Fruit fly (Drosophila melanogaster) whole organism, embryonic: Measurements from ENCODE around the gene CG9030.

Experiments used
- Atf6 ChIP-seq: fragments of 200-800 bp; sonication (Bioruptor generic); IDR thresholded peaks from 2 replicates; pipeline ENCODE4 v1.3.6; 2022; ENCODE audit warnings: missing biosample characterization, missing genetic modification characterization
- Awh ChIP-seq: fragments of 200-800 bp; sonication (Bioruptor generic); IDR thresholded peaks from 2 replicates; pipeline ENCODE4, ENCODE4 v1.3.6; 2022; ENCODE audit warnings: missing biosample characterization, missing genetic modification characterization
- CG10654 ChIP-seq: fragments of 200-800 bp; sonication (Bioruptor generic); optimal IDR thresholded peaks from 2 replicates; lab custom pipeline; 2016; ENCODE audit warnings: missing biosample characterization, missing genetic modification characterization
- CG10959 ChIP-seq: fragments of 200-800 bp; sonication (Bioruptor generic); IDR thresholded peaks from 2 replicates; pipeline ENCODE4 v1.3.6; 2022; ENCODE audit warnings: missing biosample characterization, missing genetic modification characterization
- CG12104 ChIP-seq: fragments of 200-800 bp; sonication (Bioruptor generic); optimal IDR thresholded peaks from 3 replicates; lab custom pipeline; 2016; ENCODE audit warnings: missing biosample characterization, missing genetic modification characterization
- CG13775 ChIP-seq: fragments of 200-800 bp; sonication (Bioruptor generic); optimal IDR thresholded peaks from 3 replicates; lab custom pipeline; 2017; ENCODE audit warnings: missing biosample characterization, mild to moderate bottlenecking, missing genetic modification characterization
- CG13894 ChIP-seq: fragments of 200-800 bp; sonication (Bioruptor generic); optimal IDR thresholded peaks from 3 replicates; lab custom pipeline; 2018; ENCODE audit warnings: missing biosample characterization, mild to moderate bottlenecking, missing genetic modification characterization, moderate library complexity
- CG15011 ChIP-seq: fragments of 200-800 bp; sonication (Bioruptor generic); optimal IDR thresholded peaks from 3 replicates; lab custom pipeline; 2018; ENCODE audit warnings: missing biosample characterization, mild to moderate bottlenecking, missing genetic modification characterization
- CG2129 ChIP-seq: fragments of 200-800 bp; sonication (Bioruptor generic); IDR thresholded peaks from 2 replicates; pipeline ENCODE4 v1.3.6; 2022; ENCODE audit warnings: missing biosample characterization, missing genetic modification characterization; ENCODE audit not compliant: partially characterized antibody
- CG3281 ChIP-seq: fragments of 200-800 bp; sonication (Bioruptor generic); optimal IDR thresholded peaks from 3 replicates; lab custom pipeline; 2017; ENCODE audit warnings: missing biosample characterization, mild to moderate bottlenecking, missing genetic modification characterization
- CG43689 ChIP-seq: fragments of 200-800 bp; sonication (Bioruptor generic); IDR thresholded peaks from 2 replicates; pipeline ENCODE4 v1.3.6; 2022; ENCODE audit warnings: missing biosample characterization, missing genetic modification characterization
- CG4854 ChIP-seq: fragments of 200-800 bp; sonication (Bioruptor generic); optimal IDR thresholded peaks from 2 replicates; lab custom pipeline; 2016; ENCODE audit warnings: missing biosample characterization, missing genetic modification characterization, inconsistent platforms
- CG6854 ChIP-seq: fragments of 200-800 bp; sonication (Bioruptor generic); optimal IDR thresholded peaks from 3 replicates; lab custom pipeline; 2017; ENCODE audit warnings: missing biosample characterization, mild to moderate bottlenecking, missing genetic modification characterization
- CG7372 ChIP-seq: fragments of 200-800 bp; sonication (Bioruptor generic); IDR thresholded peaks from 2 replicates; pipeline ENCODE4 v1.3.6; 2022; ENCODE audit warnings: missing biosample characterization, missing genetic modification characterization
- CG8924 ChIP-seq: fragments of 200-800 bp; optimal IDR thresholded peaks from 3 replicates; lab custom pipeline; 2019; ENCODE audit warnings: missing biosample characterization, mild to moderate bottlenecking, missing genetic modification characterization, moderate library complexity
- CG8944 ChIP-seq: fragments of 200-800 bp; sonication (Bioruptor generic); optimal IDR thresholded peaks from 3 replicates; lab custom pipeline; 2016; ENCODE audit warnings: missing biosample characterization, missing genetic modification characterization
- CG9609 ChIP-seq: fragments of 200-800 bp; sonication (Bioruptor generic); optimal IDR thresholded peaks from 3 replicates; lab custom pipeline; 2016; ENCODE audit warnings: missing biosample characterization, missing genetic modification characterization
- CkIIα-i1 ChIP-seq: fragments of 200-800 bp; sonication (Bioruptor generic); IDR thresholded peaks from 2 replicates; pipeline ENCODE4 v1.3.6; 2022; ENCODE audit warnings: missing biosample characterization, missing genetic modification characterization
- D19B ChIP-seq: fragments of 200-800 bp; sonication (Bioruptor generic); optimal IDR thresholded peaks from 2 replicates; lab custom pipeline; 2017; ENCODE audit warnings: missing biosample characterization, mild to moderate bottlenecking, missing genetic modification characterization
- Drgx ChIP-seq: fragments of 200-800 bp; sonication (Bioruptor generic); IDR thresholded peaks from 2 replicates; pipeline ENCODE4 v1.3.6; 2022; ENCODE audit warnings: missing biosample characterization, missing genetic modification characterization
- Gsc ChIP-seq: fragments of 200-800 bp; sonication (Bioruptor generic); IDR thresholded peaks from 2 replicates; pipeline ENCODE4 v1.3.6; 2022; ENCODE audit warnings: missing biosample characterization, missing genetic modification characterization
- HLHmδ ChIP-seq: fragments of 200-800 bp; sonication (Bioruptor generic); optimal IDR thresholded peaks from 2 replicates; lab custom pipeline; 2018; ENCODE audit warnings: missing biosample characterization, mild to moderate bottlenecking, missing genetic modification characterization, moderate library complexity
- HmgZ ChIP-seq: fragments of 200-800 bp; sonication (Bioruptor generic); optimal IDR thresholded peaks from 2 replicates; lab custom pipeline; 2018; ENCODE audit warnings: missing biosample characterization, mild to moderate bottlenecking, missing genetic modification characterization
- Hmr ChIP-seq: fragments of 200-800 bp; sonication (Bioruptor generic); optimal IDR thresholded peaks from 3 replicates; lab custom pipeline; 2017; ENCODE audit warnings: mild to moderate bottlenecking, missing biosample characterization, missing genetic modification reagents, missing genetic modification characterization
- Hr3 ChIP-seq: fragments of 200-800 bp; sonication (Bioruptor generic); optimal IDR thresholded peaks from 3 replicates; lab custom pipeline; 2016; ENCODE audit warnings: missing biosample characterization, missing genetic modification characterization
- Hr51 ChIP-seq, 2 experiments: fragments of 200-800 bp; sonication (Bioruptor generic); optimal IDR thresholded peaks; 2 replicates in 1 of 2; 3 replicates in 1 of 2; lab custom pipeline; 2016 to 2018; ENCODE audit warnings: missing biosample characterization in 2 of 2, missing genetic modification characterization in 2 of 2, mild to moderate bottlenecking in 1 of 2, moderate library complexity in 1 of 2
- Opbp ChIP-seq: fragments of 200-800 bp; sonication (Bioruptor generic); IDR thresholded peaks from 3 replicates; pipeline ENCODE4 v1.3.6; 2022; ENCODE audit warnings: missing biosample characterization, missing genetic modification characterization; ENCODE audit not compliant: partially characterized antibody
- Rfx ChIP-seq: fragments of 200-800 bp; sonication (Bioruptor generic); IDR thresholded peaks from 2 replicates; pipeline ENCODE4 v1.3.6; 2022; ENCODE audit warnings: missing biosample characterization, missing genetic modification characterization
- Sin3A ChIP-seq: fragments of >200 bp; optimal IDR thresholded peaks from 2 replicates; lab custom pipeline; 2018
- Vsx1 ChIP-seq: fragments of 200-800 bp; sonication (Bioruptor generic); optimal IDR thresholded peaks from 2 replicates; lab custom pipeline; 2017; ENCODE audit warnings: missing biosample characterization, mild to moderate bottlenecking, missing genetic modification characterization, missing genetic modification reagents
- ara ChIP-seq: fragments of 200-800 bp; sonication (Bioruptor generic); IDR thresholded peaks from 2 replicates; pipeline ENCODE4 v1.3.6; 2022; ENCODE audit warnings: missing biosample characterization, missing genetic modification characterization
- bbx ChIP-seq: fragments of 200-800 bp; sonication (Bioruptor generic); IDR thresholded peaks from 2 replicates; pipeline ENCODE4 v1.3.6; 2022; ENCODE audit warnings: missing biosample characterization, missing genetic modification characterization; ENCODE audit not compliant: partially characterized antibody
- chm ChIP-seq: fragments of 200-800 bp; sonication (Bioruptor generic); IDR thresholded peaks from 2 replicates; pipeline ENCODE4 v1.3.6; 2022; ENCODE audit warnings: missing biosample characterization, missing genetic modification characterization
- emc ChIP-seq: fragments of 200-800 bp; sonication (Bioruptor generic); optimal IDR thresholded peaks from 2 replicates; lab custom pipeline; 2016; ENCODE audit warnings: missing biosample characterization, missing genetic modification characterization
- en ChIP-seq: fragments of 200-800 bp; sonication (Bioruptor generic); optimal IDR thresholded peaks from 2 replicates; lab custom pipeline; 2016; ENCODE audit warnings: missing biosample characterization, missing genetic modification characterization
- ind ChIP-seq: fragments of 200-800 bp; sonication (Bioruptor generic); optimal IDR thresholded peaks from 3 replicates; lab custom pipeline; 2016; ENCODE audit warnings: missing biosample characterization, missing genetic modification characterization
- jing ChIP-seq: fragments of 200-800 bp; sonication (Bioruptor generic); optimal IDR thresholded peaks from 2 replicates; lab custom pipeline; 2018; ENCODE audit warnings: missing biosample characterization, mild to moderate bottlenecking, missing genetic modification characterization
- ken ChIP-seq: fragments of 200-800 bp; sonication (Bioruptor generic); IDR thresholded peaks from 3 replicates; pipeline ENCODE4 v1.3.6; 2022; ENCODE audit warnings: missing biosample characterization, missing genetic modification characterization
- lbe ChIP-seq: fragments of 200-800 bp; sonication (Bioruptor generic); optimal IDR thresholded peaks from 2 replicates; lab custom pipeline; 2016; ENCODE audit warnings: missing biosample characterization, mild to moderate bottlenecking, missing genetic modification characterization
- mam ChIP-seq: fragments of 200-800 bp; sonication (Bioruptor generic); optimal IDR thresholded peaks from 3 replicates; lab custom pipeline; 2016; ENCODE audit warnings: missing biosample characterization, missing genetic modification characterization
- mirr ChIP-seq: fragments of 200-800 bp; sonication (Bioruptor generic); optimal IDR thresholded peaks from 3 replicates; lab custom pipeline; 2018; ENCODE audit warnings: missing biosample characterization, mild to moderate bottlenecking, missing genetic modification characterization
- oc ChIP-seq: fragments of 200-800 bp; sonication (Bioruptor generic); optimal IDR thresholded peaks from 2 replicates; lab custom pipeline; 2018; ENCODE audit warnings: missing biosample characterization, mild to moderate bottlenecking, missing genetic modification characterization, moderate library complexity
- otp ChIP-seq: fragments of 200-800 bp; sonication (Bioruptor generic); IDR thresholded peaks from 3 replicates; pipeline ENCODE4, ENCODE4 v1.3.6; 2022; ENCODE audit warnings: missing biosample characterization, missing genetic modification characterization
- pan ChIP-seq, 4 experiments: fragments of >200 bp in 3 of 4; fragments of 200-800 bp in 1 of 4; sonication (Bioruptor generic) in 1 of 4; optimal IDR thresholded peaks in 3 of 4; IDR thresholded peaks in 1 of 4; 2 replicates each; pipeline versions ENCODE4 v1.3.6 to Lab custom; 2017 to 2022; ENCODE audit warnings: missing biosample characterization in 2 of 4, missing genetic modification characterization in 2 of 4, mixed read lengths in 1 of 4
- peb ChIP-seq: fragments of 200-800 bp; sonication (Bioruptor generic); IDR thresholded peaks from 2 replicates; pipeline ENCODE4 v1.3.6; 2022; ENCODE audit warnings: missing biosample characterization, missing genetic modification characterization
- row ChIP-seq: fragments of 200-800 bp; sonication (Bioruptor generic); IDR thresholded peaks from 3 replicates; pipeline ENCODE4 v1.3.6; 2022; ENCODE audit warnings: missing biosample characterization, missing genetic modification characterization
- sqz ChIP-seq: fragments of 200-800 bp; sonication (Bioruptor generic); optimal IDR thresholded peaks from 3 replicates; lab custom pipeline; 2018; ENCODE audit warnings: missing biosample characterization, mild to moderate bottlenecking, missing genetic modification characterization
- ssp ChIP-seq: fragments of 200-800 bp; sonication (Bioruptor generic); IDR thresholded peaks from 2 replicates; pipeline ENCODE4 v1.3.6; 2022; ENCODE audit warnings: missing biosample characterization, missing genetic modification characterization
- ttk ChIP-seq: fragments of 200-800 bp; sonication (Bioruptor generic); IDR thresholded peaks from 2 replicates; pipeline ENCODE4 v2.1.2; 2022; ENCODE audit warnings: missing biosample characterization, missing genetic modification characterization

The CG9030 gene

DNA sequence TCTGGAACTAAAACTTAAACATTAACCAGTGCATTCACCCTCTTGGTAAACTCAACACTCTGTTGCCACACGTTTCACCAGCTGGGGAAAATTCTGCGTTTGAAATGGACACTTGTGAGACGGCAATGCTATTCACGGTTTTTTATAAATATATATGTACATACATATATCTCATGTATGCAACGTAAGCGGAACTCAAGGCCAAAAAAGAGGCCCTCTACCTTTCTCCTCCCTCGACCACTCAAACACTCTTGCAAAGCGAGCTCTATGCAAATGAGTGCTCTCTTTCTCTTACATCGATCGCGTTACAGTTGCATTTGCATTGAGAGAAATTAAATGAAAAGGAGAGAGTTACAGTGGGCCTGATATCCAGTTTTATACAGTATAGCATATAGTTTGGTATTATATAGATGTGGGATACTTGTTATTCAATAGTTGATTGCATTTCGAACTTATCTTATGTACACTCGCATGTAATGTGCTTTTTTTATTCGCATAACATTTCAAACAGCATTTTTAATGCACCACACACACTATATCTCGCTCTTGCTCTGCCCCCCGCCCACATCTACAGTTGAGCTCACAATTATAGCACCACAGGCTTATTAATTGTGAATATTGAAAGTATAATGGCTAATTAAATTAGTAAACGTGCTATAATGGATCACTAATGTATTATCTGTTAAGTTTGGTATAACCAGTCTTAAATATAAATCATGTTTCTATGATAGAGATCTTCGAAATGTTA is 2.6 kb downstream of the CG9030 start (continued):
- TF ChIP-seq CG2129 (GFP tag; lab: Robert Waterston, UW) (no peak), Hr3 (GFP tag; lab: Kevin White, UChicago) (no peak), ssp (GFP tag; lab: Robert Waterston, UW) (peak; percentile 34), Hr51 (GFP tag; optimal IDR thresholded peaks at IDR 0.05; lab: Kevin White, UChicago) (peak in 1 of 2 experiments; percentile 70), CG13775 (GFP tag; lab: Kevin White, UChicago) (peak; percentile 1), pan (optimal IDR thresholded peaks at IDR 0.05; lab: Kevin White, UChicago) (no peak), pan (GFP tag; optimal IDR thresholded peaks at IDR 0.05 in 1 of 2, IDR thresholded peaks at IDR 0.05 in 1 of 2) (peak in 1 of 2 experiments; percentile 35), chm (GFP tag; lab: Robert Waterston, UW) (peak; percentile 61; the same call in 1 of the 2 replicates), Sin3A (lab: Kevin White, UChicago) (no peak), CG13894 (tag; lab: Kevin White, UChicago) (no peak), CG4854 (GFP tag; lab: Kevin White, UChicago) (no peak), CG43689 (GFP tag; lab: Robert Waterston, UW) (no peak), Gsc (GFP tag; lab: Robert Waterston, UW) (no peak), Hmr (peak; percentile 2), oc (peak; percentile 73), peb (GFP tag; lab: Robert Waterston, UW) (no peak; the same call in 1 of the 2 replicates), CG9609 (GFP tag; lab: Kevin White, UChicago) (peak; percentile 10), CG10959 (GFP tag; lab: Robert Waterston, UW) (0 out of 2 replicates have a peak, but pooled peaks have one; percentile 36), CkIIα-i1 (GFP tag; lab: Robert Waterston, UW) (no peak), bbx (no peak), CG6854 (GFP tag; lab: Kevin White, UChicago) (no peak), HmgZ (tag; lab: Kevin White, UChicago) (no peak), lbe (GFP tag; lab: Kevin White, UChicago) (peak; percentile 32), D19B (GFP tag; lab: Kevin White, UChicago) (no peak), mirr (GFP tag; lab: Kevin White, UChicago) (no peak), ttk (0 out of 2 replicates have a peak, but pooled peaks have one; percentile 50), jing (GFP tag; lab: Kevin White, UChicago) (peak; percentile 25), Rfx (GFP tag; lab: Robert Waterston, UW) (no peak; the same call in 1 of the 2 replicates), Awh (GFP tag; lab: Robert Waterston, UW) (peak; percentile 73), CG8944 (GFP tag; lab: Kevin White, UChicago) (peak; percentile 29), CG12104 (no peak), otp (peak; percentile 33; the same call in 1 of the 3 replicates), Drgx (peak; percentile 90), mam (GFP tag; lab: Kevin White, UChicago) (peak; percentile 8), ind (GFP tag; lab: Kevin White, UChicago) (no peak), Atf6 (GFP tag; lab: Robert Waterston, UW) (no peak), row (GFP tag; lab: Robert Waterston, UW) (peak; percentile 65), Vsx1 (GFP tag; lab: Kevin White, UChicago) (peak; percentile 21), CG3281 (GFP tag; lab: Kevin White, UChicago) (peak; percentile 5), en (GFP tag; lab: Kevin White, UChicago) (peak; percentile 22), CG7372 (no peak), sqz (GFP tag; lab: Kevin White, UChicago) (peak; percentile 33), CG8924 (peak; percentile 38), CG15011 (GFP tag; lab: Kevin White, UChicago) (peak; percentile 2), Opbp (GFP tag; lab: Robert Waterston, UW) (no peak), HLHmδ (GFP tag; lab: Kevin White, UChicago) (no peak), emc (GFP tag; lab: Kevin White, UChicago) (no peak), CG10654 (GFP tag; lab: Kevin White, UChicago) (peak; percentile 19), ara (GFP tag; lab: Robert Waterston, UW) (peak; percentile 44; the same call in 1 of the 2 replicates), ken (GFP tag; lab: Robert Waterston, UW) (peak; percentile 58; the same call in 1 of the 3 replicates)
